Fruit fly (Drosophila melanogaster) whole organism, embryonic: ENCODE data around the gene Blos4.

Experiments used
- Atf-2 ChIP-seq: fragments of 200-800 bp; sonication (Bioruptor generic); optimal IDR thresholded peaks from 2 replicates; lab custom pipeline; 2016; ENCODE audit warnings: missing biosample characterization, missing genetic modification characterization
- Bgb ChIP-seq: fragments of 200-800 bp; sonication (Bioruptor generic); IDR thresholded peaks from 2 replicates; pipeline ENCODE4 v1.3.6; 2022; ENCODE audit warnings: missing biosample characterization, missing genetic modification characterization; ENCODE audit not compliant: partially characterized antibody
- CG10147 ChIP-seq: fragments of 200-800 bp; sonication (Bioruptor generic); optimal IDR thresholded peaks from 2 replicates; lab custom pipeline; 2019; ENCODE audit warnings: missing biosample characterization, mild to moderate bottlenecking, missing genetic modification characterization, moderate library complexity
- CG1024 ChIP-seq: fragments of 200-800 bp; sonication (Bioruptor generic); IDR thresholded peaks from 2 replicates; pipeline ENCODE4 v1.3.6; 2022; ENCODE audit warnings: missing biosample characterization, missing genetic modification characterization
- CG10267 ChIP-seq: fragments of 200-800 bp; sonication (Bioruptor generic); optimal IDR thresholded peaks from 2 replicates; lab custom pipeline; 2018; ENCODE audit warnings: missing biosample characterization, mild to moderate bottlenecking, missing genetic modification characterization, moderate library complexity
- CG10654 ChIP-seq: fragments of 200-800 bp; sonication (Bioruptor generic); optimal IDR thresholded peaks from 2 replicates; lab custom pipeline; 2016; ENCODE audit warnings: missing biosample characterization, missing genetic modification characterization
- CG11504 ChIP-seq: fragments of 200-800 bp; sonication (Bioruptor generic); optimal IDR thresholded peaks from 3 replicates; lab custom pipeline; 2019; ENCODE audit warnings: missing biosample characterization, mild to moderate bottlenecking, missing genetic modification characterization, moderate library complexity
- CG12155 ChIP-seq: fragments of 200-800 bp; sonication (Bioruptor generic); optimal IDR thresholded peaks from 3 replicates; lab custom pipeline; 2016; ENCODE audit warnings: missing biosample characterization, missing genetic modification characterization
- CG12219 ChIP-seq: fragments of 200-800 bp; sonication (Bioruptor generic); optimal IDR thresholded peaks from 3 replicates; lab custom pipeline; 2018; ENCODE audit warnings: missing biosample characterization, mild to moderate bottlenecking, missing genetic modification characterization
- CG13894 ChIP-seq: fragments of 200-800 bp; sonication (Bioruptor generic); optimal IDR thresholded peaks from 3 replicates; lab custom pipeline; 2018; ENCODE audit warnings: missing biosample characterization, mild to moderate bottlenecking, missing genetic modification characterization, moderate library complexity
- CG1602 ChIP-seq: fragments of 200-800 bp; sonication (Bioruptor generic); optimal IDR thresholded peaks from 3 replicates; lab custom pipeline; 2016; ENCODE audit warnings: missing biosample characterization, missing genetic modification characterization
- CG1647 ChIP-seq: fragments of 200-800 bp; sonication (Bioruptor generic); optimal IDR thresholded peaks from 3 replicates; lab custom pipeline; 2016; ENCODE audit warnings: missing biosample characterization, missing genetic modification characterization
- CG18476 ChIP-seq: fragments of 200-800 bp; sonication (Bioruptor generic); optimal IDR thresholded peaks from 2 replicates; lab custom pipeline; 2016; ENCODE audit warnings: missing biosample characterization, mild to moderate bottlenecking, missing genetic modification characterization
- CG2199 ChIP-seq: fragments of 200-800 bp; sonication (Bioruptor generic); IDR thresholded peaks from 3 replicates; pipeline ENCODE4 v1.3.6; 2022; ENCODE audit warnings: missing biosample characterization, missing genetic modification characterization
- CG2712 ChIP-seq: fragments of 200-800 bp; optimal IDR thresholded peaks from 3 replicates; lab custom pipeline; 2019; ENCODE audit warnings: missing biosample characterization, mild to moderate bottlenecking, missing genetic modification characterization, moderate library complexity
- CG33213 ChIP-seq: fragments of 200-800 bp; sonication (Bioruptor generic); optimal IDR thresholded peaks from 3 replicates; lab custom pipeline; 2016; ENCODE audit warnings: missing biosample characterization, missing genetic modification characterization
- CG3847 ChIP-seq: fragments of 200-800 bp; sonication (Bioruptor generic); IDR thresholded peaks from 2 replicates; pipeline ENCODE4 v1.3.6; 2022; ENCODE audit warnings: missing biosample characterization, missing genetic modification characterization
- CG4730 ChIP-seq: fragments of 200-800 bp; sonication (Bioruptor generic); IDR thresholded peaks from 2 replicates; pipeline ENCODE4 v1.3.6; 2022; ENCODE audit warnings: missing biosample characterization, missing genetic modification characterization
- CG7372 ChIP-seq: fragments of 200-800 bp; sonication (Bioruptor generic); IDR thresholded peaks from 2 replicates; pipeline ENCODE4 v1.3.6; 2022; ENCODE audit warnings: missing biosample characterization, missing genetic modification characterization
- CG7928 ChIP-seq: fragments of 200-800 bp; sonication (Bioruptor generic); optimal IDR thresholded peaks from 2 replicates; lab custom pipeline; 2017; ENCODE audit warnings: missing biosample characterization, mild to moderate bottlenecking, missing genetic modification characterization
- CG8290 ChIP-seq, 3 experiments: fragments of 200-800 bp; sonication (Bioruptor generic); optimal IDR thresholded peaks; 2 replicates each; lab custom pipeline; 2016 to 2019; ENCODE audit warnings: missing biosample characterization in 3 of 3, missing genetic modification characterization in 3 of 3, mild to moderate bottlenecking in 2 of 3, moderate library complexity in 1 of 3
- CG9727 ChIP-seq: fragments of 200-800 bp; sonication (Bioruptor generic); optimal IDR thresholded peaks from 3 replicates; lab custom pipeline; 2017; ENCODE audit warnings: missing biosample characterization, mild to moderate bottlenecking, missing genetic modification characterization
- Dip2 ChIP-seq: fragments of 200-800 bp; sonication (Bioruptor generic); IDR thresholded peaks from 2 replicates; pipeline ENCODE4 v1.3.6; 2022; ENCODE audit warnings: missing biosample characterization, missing genetic modification characterization
- Drgx ChIP-seq: fragments of 200-800 bp; sonication (Bioruptor generic); IDR thresholded peaks from 2 replicates; pipeline ENCODE4 v1.3.6; 2022; ENCODE audit warnings: missing biosample characterization, missing genetic modification characterization
- H2.0 ChIP-seq: fragments of 200-800 bp; sonication (Bioruptor generic); IDR thresholded peaks from 2 replicates; pipeline ENCODE4 v1.3.6; 2022; ENCODE audit warnings: missing biosample characterization, missing genetic modification characterization
- HHEX ChIP-seq: fragments of 200-800 bp; sonication (Bioruptor generic); optimal IDR thresholded peaks from 3 replicates; lab custom pipeline; 2017; ENCODE audit warnings: missing biosample characterization, mild to moderate bottlenecking, missing genetic modification characterization, missing genetic modification reagents
- HLH3B ChIP-seq: fragments of 200-800 bp; sonication (Bioruptor generic); IDR thresholded peaks from 2 replicates; pipeline ENCODE4 v1.3.6; 2022; ENCODE audit warnings: missing biosample characterization, missing genetic modification characterization
- Hr51 ChIP-seq, 2 experiments: fragments of 200-800 bp; sonication (Bioruptor generic); optimal IDR thresholded peaks; 2 replicates in 1 of 2; 3 replicates in 1 of 2; lab custom pipeline; 2016 to 2018; ENCODE audit warnings: missing biosample characterization in 2 of 2, missing genetic modification characterization in 2 of 2, mild to moderate bottlenecking in 1 of 2, moderate library complexity in 1 of 2
- Myb ChIP-seq: fragments of 200-800 bp; sonication (Bioruptor generic); optimal IDR thresholded peaks from 2 replicates; lab custom pipeline; 2016; ENCODE audit warnings: missing biosample characterization, missing genetic modification characterization
- NK7.1 ChIP-seq: fragments of 200-800 bp; sonication (Bioruptor generic); optimal IDR thresholded peaks from 3 replicates; lab custom pipeline; 2016; ENCODE audit warnings: missing biosample characterization, missing genetic modification characterization
- Sox102F ChIP-seq: fragments of 200-800 bp; sonication (Bioruptor generic); optimal IDR thresholded peaks from 2 replicates; lab custom pipeline; 2018; ENCODE audit warnings: missing biosample characterization, mild to moderate bottlenecking, missing genetic modification characterization, moderate library complexity
- abd-A ChIP-seq: fragments of 200-800 bp; sonication (Bioruptor generic); optimal IDR thresholded peaks from 3 replicates; lab custom pipeline; 2019; ENCODE audit warnings: missing biosample characterization, mild to moderate bottlenecking, missing genetic modification characterization, moderate library complexity
- aop ChIP-seq: fragments of 200-800 bp; sonication (Bioruptor generic); IDR thresholded peaks from 2 replicates; pipeline ENCODE4 v1.3.6; 2022; ENCODE audit warnings: missing biosample characterization, missing genetic modification characterization
- bsh ChIP-seq, 2 experiments: fragments of 200-800 bp; sonication (Bioruptor generic); optimal IDR thresholded peaks; 2 replicates each; lab custom pipeline; 2017 to 2018; ENCODE audit warnings: mild to moderate bottlenecking in 2 of 2, missing biosample characterization in 2 of 2, missing genetic modification characterization in 2 of 2, moderate library complexity in 1 of 2
- chm ChIP-seq: fragments of 200-800 bp; sonication (Bioruptor generic); IDR thresholded peaks from 2 replicates; pipeline ENCODE4 v1.3.6; 2022; ENCODE audit warnings: missing biosample characterization, missing genetic modification characterization
- exex ChIP-seq: fragments of 200-800 bp; sonication (Bioruptor generic); optimal IDR thresholded peaks from 4 replicates; lab custom pipeline; 2018; ENCODE audit warnings: missing biosample characterization, mild to moderate bottlenecking, missing genetic modification characterization, moderate library complexity
- fd3F ChIP-seq: fragments of 200-800 bp; sonication (Bioruptor generic); optimal IDR thresholded peaks from 2 replicates; lab custom pipeline; 2018; ENCODE audit warnings: missing biosample characterization, mild to moderate bottlenecking, missing genetic modification characterization, moderate library complexity
- gsb ChIP-seq: fragments of 200-800 bp; sonication (Bioruptor generic); IDR thresholded peaks from 2 replicates; pipeline ENCODE4 v1.3.6; 2022; ENCODE audit warnings: missing biosample characterization, missing genetic modification characterization
- h ChIP-seq: fragments of >200 bp; optimal IDR thresholded peaks from 2 replicates; lab custom pipeline; 2017
- hbn ChIP-seq: fragments of 200-800 bp; sonication (Bioruptor generic); IDR thresholded peaks from 2 replicates; pipeline ENCODE4 v1.3.6; 2022; ENCODE audit warnings: missing biosample characterization, missing genetic modification characterization; ENCODE audit not compliant: partially characterized antibody
- insv ChIP-seq, 2 experiments: fragments of 200-800 bp; sonication (Bioruptor generic); optimal IDR thresholded peaks; 3 replicates each; lab custom pipeline; 2016 to 2018; ENCODE audit warnings: missing biosample characterization in 2 of 2, missing genetic modification characterization in 2 of 2
- kay ChIP-seq: fragments of 200-800 bp; sonication (Bioruptor generic); optimal IDR thresholded peaks from 2 replicates; lab custom pipeline; 2016; ENCODE audit warnings: missing biosample characterization, missing genetic modification characterization
- klu ChIP-seq: fragments of 200-800 bp; sonication (Bioruptor generic); IDR thresholded peaks from 2 replicates; pipeline ENCODE4 v1.3.6; 2022; ENCODE audit warnings: missing biosample characterization, missing genetic modification characterization
- lov ChIP-seq, 2 experiments: fragments of 200-800 bp in 1 of 2; fragments of >200 bp in 1 of 2; sonication (Bioruptor generic) in 1 of 2; IDR thresholded peaks in 1 of 2; optimal IDR thresholded peaks in 1 of 2; 2 replicates in 1 of 2; 3 replicates in 1 of 2; pipeline versions ENCODE4 v1.3.6 to Lab custom; 2017 to 2022; ENCODE audit warnings: missing biosample characterization in 1 of 2, missing genetic modification characterization in 1 of 2
- mld ChIP-seq: fragments of 200-800 bp; sonication (Bioruptor generic); IDR thresholded peaks from 3 replicates; pipeline ENCODE4 v1.3.6; 2022; ENCODE audit warnings: missing biosample characterization, missing genetic modification characterization; ENCODE audit not compliant: partially characterized antibody
- org-1 ChIP-seq: fragments of 200-800 bp; sonication (Bioruptor generic); optimal IDR thresholded peaks from 2 replicates; lab custom pipeline; 2017; ENCODE audit warnings: missing biosample characterization, missing genetic modification characterization
- repo ChIP-seq: fragments of 200-800 bp; sonication (Bioruptor generic); optimal IDR thresholded peaks from 2 replicates; lab custom pipeline; 2016; ENCODE audit warnings: missing biosample characterization, missing genetic modification characterization
- sens ChIP-seq: fragments of 200-800 bp; sonication (Bioruptor generic); peaks from one replicate; lab custom pipeline; 2016; ENCODE audit warnings: missing biosample characterization, missing genetic modification characterization

The Blos4 gene

dm6 chr3L:10899087-10899511 lies 20.2 kb downstream of the Blos4 start, which contains the start of gene Aps (continued):
- TF ChIP-seq Bgb (GFP tag; lab: Robert Waterston, UW) (peak; percentile 11; the same call in 1 of the 2 replicates), Dip2 (no peak), CG7372 (GFP tag; lab: Robert Waterston, UW) (peak; percentile 31; the same call in 1 of the 2 replicates), h (lab: Kevin White, UChicago) (no peak), CG33213 (GFP tag; lab: Kevin White, UChicago) (peak; percentile 6), CG8290 (GFP tag; optimal IDR thresholded peaks at IDR 0.05; lab: Kevin White, UChicago) (peak; percentile 17), CG8290 (tag; optimal IDR thresholded peaks at IDR 0.05; lab: Kevin White, UChicago) (no peak), abd-A (tag; lab: Kevin White, UChicago) (peak; percentile 27), H2.0 (GFP tag; lab: Robert Waterston, UW) (peak; percentile 29; the same call in 1 of the 2 replicates), CG7928 (GFP tag; lab: Kevin White, UChicago) (no peak), org-1 (GFP tag; lab: Kevin White, UChicago) (no peak), aop (GFP tag; lab: Robert Waterston, UW) (no peak), CG1602 (GFP tag; lab: Kevin White, UChicago) (peak; percentile 59), CG12155 (GFP tag; lab: Kevin White, UChicago) (peak; percentile 46), CG18476 (peak; percentile 16), Myb (GFP tag; lab: Kevin White, UChicago) (peak; percentile 31), insv (GFP tag; optimal IDR thresholded peaks at IDR 0.05; lab: Kevin White, UChicago) (peak in 1 of 2 experiments; percentile 2), CG4730 (GFP tag; lab: Robert Waterston, UW) (peak; percentile 53), fd3F (GFP tag; lab: Kevin White, UChicago) (peak; percentile 12), CG10267 (tag; lab: Kevin White, UChicago) (peak; percentile 50), NK7.1 (GFP tag; lab: Kevin White, UChicago) (no peak), Hr51 (GFP tag; optimal IDR thresholded peaks at IDR 0.05; lab: Kevin White, UChicago) (peak; percentile 28 to 38), CG12219 (GFP tag; lab: Kevin White, UChicago) (no peak), CG1647 (peak; percentile 19), Atf-2 (peak; percentile 36), CG2199 (GFP tag; lab: Robert Waterston, UW) (peak; percentile 47; the same call in 1 of the 3 replicates), CG10147 (GFP tag; lab: Kevin White, UChicago) (peak; percentile 42), gsb (GFP tag; lab: Robert Waterston, UW) (0 out of 2 replicates have a peak, but pooled peaks have one; percentile 19)

- peak in 1 of 2 experiments; percentile 1 for TF ChIP-seq bsh (GFP tag; optimal IDR thresholded peaks at IDR 0.05; lab: Kevin White, UChicago)
- no peak for TF ChIP-seq kay
- no peak for TF ChIP-seq chm
- TF ChIP-seq sens (GFP tag; lab: Kevin White, UChicago) = peak; percentile 57
- TF ChIP-seq CG11504 (tag; lab: Kevin White, UChicago) = peak; percentile 8
- peak; percentile 45; the same call in 1 of the 2 replicates for TF ChIP-seq Drgx
- peak; percentile 8 for TF ChIP-seq CG2712
- TF ChIP-seq, all 482 proteins: peak for 5
Observed at dm6 chr3L:10903449-10903848, 24.6 kb downstream of the Blos4 start.

- no peak for TF ChIP-seq hbn
- no peak for TF ChIP-seq HHEX (GFP tag; lab: Kevin White, UChicago)
- no peak for TF ChIP-seq chm
- TF ChIP-seq HLH3B = 0 out of 2 replicates have a peak, but pooled peaks have one; percentile 41
- TF ChIP-seq klu (GFP tag; lab: Robert Waterston, UW) = no peak
- TF ChIP-seq lov (optimal IDR thresholded peaks at IDR 0.05; lab: Kevin White, UChicago) = no peak
- no peak for TF ChIP-seq lov (GFP tag; IDR thresholded peaks at IDR 0.05; lab: Robert Waterston, UW)
- TF ChIP-seq exex (tag; lab: Kevin White, UChicago) = no peak
- TF ChIP-seq CG10654 (GFP tag; lab: Kevin White, UChicago) = no peak
- TF ChIP-seq mld (GFP tag; lab: Robert Waterston, UW) = no peak
- no peak for TF ChIP-seq CG1024 (GFP tag; lab: Robert Waterston, UW)
- TF ChIP-seq Sox102F (GFP tag; lab: Kevin White, UChicago) = no peak
- no peak for TF ChIP-seq repo
- TF ChIP-seq CG3847 (GFP tag; lab: Robert Waterston, UW) = no peak
- TF ChIP-seq CG9727 = no peak
- no peak for TF ChIP-seq CG13894 (tag; lab: Kevin White, UChicago)
- TF ChIP-seq CG2712 = peak; percentile 11
Observed at dm6 chr3L:10904770-10905169, 25.9 kb downstream of the Blos4 start.
